Worm (Caenorhabditis elegans) whole organism, young adult: ENCODE results near the gene srz-29.
"Not testable (repeated sequence)": the region's sequence is repeated elsewhere in the genome, so short reads cannot be mapped to it uniquely, and the experiment has no call there.

ENCODE experiments used
- D2030.7 ChIP-seq: fragments of 200-800 bp; sonication (Bioruptor generic); IDR thresholded peaks from 2 replicates; pipeline ENCODE4 v1.3.6; 2022; ENCODE audit warnings: missing genetic modification reagents, missing genetic modification characterization, missing compliant biosample characterization
- aptf-2 ChIP-seq: fragments of 200-800 bp; sonication (Bioruptor generic); conservative IDR thresholded peaks from 2 replicates; pipeline ENCODE4 v1.3.6; 2022; ENCODE audit warnings: missing genetic modification reagents, missing genetic modification characterization, missing compliant biosample characterization
- egl-18 ChIP-seq: fragments of 200-800 bp; sonication (Bioruptor generic); IDR thresholded peaks from 2 replicates; pipeline ENCODE4 v1.3.6; 2022; ENCODE audit warnings: missing genetic modification reagents, missing genetic modification characterization, missing compliant biosample characterization
- hlh-12 ChIP-seq: sonication (generic microtip); optimal IDR thresholded peaks from 2 replicates; lab custom pipeline; 2016; ENCODE audit warnings: missing genetic modification characterization, missing compliant biosample characterization
- let-526 ChIP-seq: fragments of 200-800 bp; sonication (Bioruptor generic); IDR thresholded peaks from 2 replicates; pipeline ENCODE4 v1.3.6; 2022; ENCODE audit warnings: missing genetic modification reagents, missing genetic modification characterization, missing compliant biosample characterization
- madf-10 ChIP-seq: sonication (generic microtip); optimal IDR thresholded peaks from 2 replicates; lab custom pipeline; 2016; ENCODE audit warnings: mild to moderate bottlenecking, missing genetic modification characterization, missing compliant biosample characterization
- nfya-1 ChIP-seq: sonication (generic microtip); optimal IDR thresholded peaks from 2 replicates; lab custom pipeline; 2017; ENCODE audit warnings: antibody characterized with exemption, missing compliant biosample characterization, missing genetic modification characterization, borderline replicate concordance; ENCODE audit not compliant: insufficient read depth
- pha-4 ChIP-seq: fragments of 150-350 bp; sonication (generic microtip); optimal IDR thresholded peaks from 2 replicates; lab custom pipeline; 2014; ENCODE audit warnings: missing biosample characterization, missing genetic modification reagents, missing genetic modification characterization
- snpc-1.3 ChIP-seq: sonication (generic microtip); optimal IDR thresholded peaks from 2 replicates; lab custom pipeline; 2017; ENCODE audit warnings: missing genetic modification characterization, mild to moderate bottlenecking, missing compliant biosample characterization, antibody characterized with exemption, moderate library complexity, missing genotype, missing genetic modification reagents; ENCODE audit not compliant: insufficient read depth
- snpc-3.4 ChIP-seq: sonication (generic microtip); optimal IDR thresholded peaks from 2 replicates; lab custom pipeline; 2017; ENCODE audit warnings: missing genetic modification characterization, mild to moderate bottlenecking, missing compliant biosample characterization, antibody characterized with exemption, moderate library complexity, missing genotype, missing genetic modification reagents
- tbp1 ChIP-seq: fragments of 200-800 bp; sonication (Bioruptor generic); optimal IDR thresholded peaks from 2 replicates; lab custom pipeline; 2018; ENCODE audit warnings: mild to moderate bottlenecking, missing genetic modification characterization, missing compliant biosample characterization

Gene srz-29

DNA sequence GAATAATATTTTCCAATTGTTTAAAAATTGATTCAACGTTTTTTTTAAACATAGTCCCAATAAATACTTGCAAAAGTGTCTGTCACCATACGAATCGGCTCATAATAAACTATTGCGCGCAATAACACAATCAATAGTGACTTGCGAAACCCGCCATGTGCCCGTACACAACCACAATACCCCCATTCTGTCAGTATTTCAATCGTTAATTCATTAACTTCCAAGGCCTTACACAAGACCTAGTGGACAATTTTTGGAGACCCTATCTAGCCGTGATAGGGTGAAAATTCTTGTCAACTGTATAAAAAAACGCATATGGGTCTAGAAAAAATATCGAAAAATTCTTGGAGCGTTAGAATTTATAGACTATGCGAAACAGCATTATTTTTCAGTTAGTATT is 45.1 kb downstream of the srz-29 start (continued):
- TF ChIP-seq tbp1 (GFP tag; lab: Kevin White, UChicago) (peak; percentile 75), nfya-1 (tag; lab: Kevin White, UChicago) (no peak), let-526 (no peak), hlh-12 (tag; lab: Kevin White, UChicago) (no peak), pha-4 (tag; lab: Kevin White, UChicago) (no peak), D2030.7 (GFP tag; lab: Robert Waterston, UW) (peak; percentile 66), snpc-3.4 (tag; lab: Kevin White, UChicago) (peak; percentile 90), madf-10 (no peak)

DNA sequence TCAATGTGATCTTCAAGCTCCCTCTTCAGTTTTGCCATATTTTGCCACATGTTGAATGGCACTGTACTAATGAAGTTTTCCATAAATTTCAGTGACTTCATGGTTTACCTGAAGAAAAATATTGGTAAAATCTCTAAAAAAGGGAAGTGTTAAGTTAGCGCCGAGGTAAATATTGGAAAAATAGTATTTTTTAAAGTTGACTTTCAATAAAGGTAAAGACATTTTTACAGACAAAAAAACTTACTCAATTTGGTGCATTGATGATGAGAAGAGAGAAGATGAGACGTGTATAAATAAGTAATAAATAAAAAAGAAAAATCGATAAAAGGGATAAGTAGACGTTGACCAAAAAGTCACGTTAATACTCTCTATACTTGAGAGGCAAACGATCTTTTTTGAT is 47.9 kb downstream of the srz-29 start, which contains the start of gene Y45F10B.9:
Gene Y45F10B.9, minus strand, starts transcription at position 101 of the 400 bp plus-strand sequence.
- TF ChIP-seq egl-18; aptf-2; snpc-1.3 (tag; lab: Kevin White, UChicago): not testable (repeated sequence)
- TF ChIP-seq, all 124 proteins: peak for 0; not testable (repeated sequence) for 124
